Worm (Caenorhabditis elegans) whole organism, L2 larva: ENCODE measurements around the gene F20D6.2.

Experiments used
- C34F6.9 ChIP-seq: fragments of 150-350 bp; optimal IDR thresholded peaks from 2 replicates; lab custom pipeline; 2014; ENCODE audit warnings: missing biosample characterization, missing genetic modification characterization
- F13H6.1 ChIP-seq: sonication (generic microtip); optimal IDR thresholded peaks from 2 replicates; lab custom pipeline; 2016; ENCODE audit warnings: missing genetic modification characterization, missing compliant biosample characterization
- R02D3.7 ChIP-seq: fragments of 150-350 bp; optimal IDR thresholded peaks from 2 replicates; lab custom pipeline; 2014; ENCODE audit warnings: missing biosample characterization, missing genetic modification characterization
- Y55F3AM.14 ChIP-seq: fragments of 200-800 bp; sonication (Bioruptor generic); optimal IDR thresholded peaks from 2 replicates; lab custom pipeline; 2018; ENCODE audit warnings: mild to moderate bottlenecking, missing genetic modification characterization, missing compliant biosample characterization
- ZK546.5 ChIP-seq: sonication (generic microtip); optimal IDR thresholded peaks from 2 replicates; lab custom pipeline; 2017; ENCODE audit warnings: missing biosample characterization, missing genetic modification characterization
- alr-1 ChIP-seq: fragments of 150-350 bp; optimal IDR thresholded peaks from 2 replicates; lab custom pipeline; 2014; ENCODE audit warnings: missing biosample characterization, missing genetic modification characterization
- aly-2 ChIP-seq: fragments of 150-350 bp; optimal IDR thresholded peaks from 2 replicates; lab custom pipeline; 2014; ENCODE audit warnings: missing biosample characterization, missing genetic modification characterization
- ama-1 ChIP-seq: fragments of 150-350 bp; optimal IDR thresholded peaks from 2 replicates; lab custom pipeline; 2018; ENCODE audit warnings: inconsistent platforms
- ceh-16 ChIP-seq: fragments of 150-350 bp; optimal IDR thresholded peaks from 2 replicates; lab custom pipeline; 2014; ENCODE audit warnings: missing biosample characterization, missing genetic modification characterization
- ceh-82 ChIP-seq: fragments of 150-350 bp; optimal IDR thresholded peaks from 2 replicates; lab custom pipeline; 2014; ENCODE audit warnings: missing biosample characterization, missing genetic modification characterization
- crh-2 ChIP-seq: sonication (generic microtip); optimal IDR thresholded peaks from 2 replicates; lab custom pipeline; 2017; ENCODE audit warnings: missing biosample characterization, missing genetic modification characterization
- dmd-4 ChIP-seq: sonication (generic microtip); optimal IDR thresholded peaks from 2 replicates; lab custom pipeline; 2017; ENCODE audit warnings: missing biosample characterization, missing genetic modification characterization
- egl-27 ChIP-seq: sonication (generic microtip); optimal IDR thresholded peaks from 3 replicates; lab custom pipeline; 2017; ENCODE audit warnings: missing biosample characterization, missing genetic modification reagents, missing genetic modification characterization
- elt-1 ChIP-seq: fragments of 150-350 bp; optimal IDR thresholded peaks from 2 replicates; lab custom pipeline; 2014; ENCODE audit warnings: missing biosample characterization, missing genetic modification characterization
- fos-1 ChIP-seq: fragments of 150-350 bp; optimal IDR thresholded peaks from 2 replicates; lab custom pipeline; 2014; ENCODE audit warnings: missing biosample characterization, missing genetic modification characterization
- gmeb-1 ChIP-seq: fragments of 150-350 bp; optimal IDR thresholded peaks from 2 replicates; lab custom pipeline; 2014; ENCODE audit warnings: missing biosample characterization, missing genetic modification characterization
- lin-11 ChIP-seq: fragments of 150-350 bp; sonication (generic microtip); optimal IDR thresholded peaks from 2 replicates; lab custom pipeline; 2014; ENCODE audit warnings: missing biosample characterization, missing genetic modification characterization, inconsistent platforms, mixed read lengths
- lin-39 ChIP-seq: fragments of 150-350 bp; optimal IDR thresholded peaks from 2 replicates; lab custom pipeline; 2014; ENCODE audit warnings: missing biosample characterization, missing genetic modification reagents, missing genetic modification characterization
- lsy-2 ChIP-seq, 2 experiments: fragments of 150-350 bp in 1 of 2; sonication (generic microtip) in 1 of 2; optimal IDR thresholded peaks; 2 replicates each; lab custom pipeline; 2014 to 2017; ENCODE audit warnings: missing biosample characterization in 2 of 2, missing genetic modification characterization in 2 of 2
- mab-5 ChIP-seq: fragments of 150-350 bp; optimal IDR thresholded peaks from 2 replicates; lab custom pipeline; 2014; ENCODE audit warnings: missing biosample characterization, missing genetic modification characterization
- mdl-1 ChIP-seq, 2 experiments: fragments of 150-350 bp in 1 of 2; sonication (generic microtip) in 1 of 2; optimal IDR thresholded peaks; 2 replicates each; lab custom pipeline; 2017; ENCODE audit warnings: missing biosample characterization in 2 of 2, missing genetic modification characterization in 2 of 2
- nhr-10 ChIP-seq: sonication (generic microtip); optimal IDR thresholded peaks from 2 replicates; lab custom pipeline; 2017; ENCODE audit warnings: missing biosample characterization, missing genetic modification characterization
- nhr-12 ChIP-seq: fragments of 150-350 bp; optimal IDR thresholded peaks from 2 replicates; lab custom pipeline; 2014; ENCODE audit warnings: missing biosample characterization, missing genetic modification characterization
- nhr-129 ChIP-seq: fragments of 150-350 bp; optimal IDR thresholded peaks from 2 replicates; lab custom pipeline; 2014; ENCODE audit warnings: missing biosample characterization, missing genetic modification characterization
- nhr-21 ChIP-seq: fragments of 150-350 bp; optimal IDR thresholded peaks from 2 replicates; lab custom pipeline; 2014; ENCODE audit warnings: missing biosample characterization, missing genetic modification characterization
- nhr-237 ChIP-seq: fragments of 150-350 bp; optimal IDR thresholded peaks from 2 replicates; lab custom pipeline; 2014; ENCODE audit warnings: missing biosample characterization, missing genetic modification characterization
- nhr-25 ChIP-seq: fragments of 150-350 bp; sonication (generic microtip); optimal IDR thresholded peaks from 3 replicates; lab custom pipeline; 2014; ENCODE audit warnings: missing biosample characterization, missing genetic modification characterization
- nhr-6 ChIP-seq: fragments of 150-350 bp; optimal IDR thresholded peaks from 2 replicates; lab custom pipeline; 2014; ENCODE audit warnings: missing biosample characterization, missing genetic modification characterization
- peb-1 ChIP-seq: fragments of 150-350 bp; optimal IDR thresholded peaks from 2 replicates; lab custom pipeline; 2014; ENCODE audit warnings: missing biosample characterization, missing genetic modification characterization
- skn-1 ChIP-seq: sonication (generic microtip); optimal IDR thresholded peaks from 2 replicates; lab custom pipeline; 2017; ENCODE audit warnings: missing biosample characterization, missing genetic modification characterization
- sma-3 ChIP-seq: sonication (generic microtip); optimal IDR thresholded peaks from 2 replicates; lab custom pipeline; 2016; ENCODE audit warnings: missing genetic modification reagents, missing genetic modification characterization, missing compliant biosample characterization
- sma-9 ChIP-seq, 2 experiments: fragments of 150-350 bp in 1 of 2; sonication (generic microtip) in 1 of 2; optimal IDR thresholded peaks; 2 replicates each; lab custom pipeline; 2014 to 2016; ENCODE audit warnings: missing genetic modification characterization in 2 of 2, mild to moderate bottlenecking in 1 of 2, missing biosample characterization in 1 of 2, missing compliant biosample characterization in 1 of 2, missing genetic modification reagents in 1 of 2, moderate library complexity in 1 of 2
- snpc-4 ChIP-seq: fragments of 150-350 bp; optimal IDR thresholded peaks from 2 replicates; lab custom pipeline; 2014; ENCODE audit warnings: missing biosample characterization, missing genetic modification characterization
- unc-39 ChIP-seq: fragments of 150-350 bp; optimal IDR thresholded peaks from 2 replicates; lab custom pipeline; 2014; ENCODE audit warnings: missing biosample characterization, missing genetic modification characterization
- unc-55 ChIP-seq: fragments of 150-350 bp; sonication (generic microtip); optimal IDR thresholded peaks from 3 replicates; lab custom pipeline; 2014; ENCODE audit warnings: missing biosample characterization, missing genetic modification reagents, missing genetic modification characterization
- unc-62 ChIP-seq: fragments of 150-350 bp; optimal IDR thresholded peaks from 2 replicates; lab custom pipeline; 2014; ENCODE audit warnings: missing biosample characterization, missing genetic modification reagents, missing genetic modification characterization
- ztf-11 ChIP-seq: sonication (generic microtip); optimal IDR thresholded peaks from 2 replicates; lab custom pipeline; 2017; ENCODE audit warnings: missing biosample characterization, missing genetic modification characterization
- ztf-4 ChIP-seq: fragments of 150-350 bp; optimal IDR thresholded peaks from 2 replicates; lab custom pipeline; 2014; ENCODE audit warnings: missing biosample characterization, missing genetic modification characterization

F20D6.2 gene

DNA sequence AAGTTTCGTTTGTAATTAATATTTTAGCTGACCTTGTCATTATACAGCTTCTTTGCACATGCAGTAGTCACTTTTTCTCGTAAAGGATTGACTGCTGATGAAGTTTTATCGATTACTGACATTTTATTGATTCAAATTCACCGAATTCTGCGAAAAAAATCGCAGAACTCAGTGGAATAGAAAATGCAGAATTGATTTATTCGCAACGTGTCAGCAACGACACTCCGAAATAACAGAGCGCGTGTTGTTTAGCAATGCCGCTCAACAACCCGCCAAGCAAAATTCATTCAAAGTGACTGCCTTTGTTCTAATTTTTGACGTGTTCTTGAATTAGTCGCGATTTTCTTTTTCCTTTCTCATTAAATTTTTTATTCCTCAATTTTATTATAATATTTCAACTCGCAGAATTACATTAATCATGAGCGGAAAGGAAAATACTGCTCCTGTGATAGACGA is 35.3 kb downstream of the F20D6.2 start, which contains the start of the genes cogc-6 and air-1 (continued):
- TF ChIP-seq lin-39 (tag; lab: Kevin White, UChicago) (no peak), elt-1 (no peak), ztf-11 (tag; lab: Kevin White, UChicago) (no peak), skn-1 (tag; lab: Kevin White, UChicago) (no peak), mab-5 (tag; lab: Kevin White, UChicago) (no peak), R02D3.7 (no peak), ztf-4 (tag; lab: Kevin White, UChicago) (no peak), ZK546.5 (no peak), crh-2 (tag; lab: Kevin White, UChicago) (peak; percentile 88), unc-39 (tag; lab: Kevin White, UChicago) (no peak), nhr-21 (no peak), sma-9 (GFP tag; optimal IDR thresholded peaks at IDR 0.05; lab: Kevin White, UChicago) (no peak), sma-9 (tag; optimal IDR thresholded peaks at IDR 0.05; lab: Kevin White, UChicago) (no peak), gmeb-1 (tag; lab: Kevin White, UChicago) (peak; percentile 53), ama-1 (no peak), aly-2 (tag; lab: Kevin White, UChicago) (no peak), C34F6.9 (tag; lab: Kevin White, UChicago) (peak; percentile 48), ceh-82 (tag; lab: Kevin White, UChicago) (no peak), unc-62 (GFP tag; lab: Kevin White, UChicago) (no peak), sma-3 (no peak), dmd-4 (tag; lab: Kevin White, UChicago) (no peak)

DNA sequence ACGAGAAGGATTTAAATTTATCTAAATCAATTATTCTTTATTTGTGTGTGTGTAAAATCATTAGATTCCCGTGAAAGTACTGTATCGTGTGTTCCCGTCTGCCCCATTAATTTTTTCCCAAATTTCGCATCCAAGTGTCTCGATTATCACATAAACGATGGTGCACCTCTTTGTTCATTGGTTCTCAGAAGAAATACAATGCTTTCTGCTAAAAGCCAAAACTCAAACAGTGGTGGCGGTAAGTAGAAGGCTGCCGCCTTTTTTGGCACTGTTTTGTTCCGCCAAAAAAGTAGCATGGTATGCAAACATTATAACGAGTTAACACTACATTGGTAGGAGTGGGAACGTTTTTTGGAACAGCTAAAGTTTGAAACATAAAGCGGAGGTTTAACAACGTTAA is 37.6 kb downstream of the F20D6.2 start:
- no peak for TF ChIP-seq dmd-4 (tag; lab: Kevin White, UChicago)
- no peak for TF ChIP-seq crh-2 (tag; lab: Kevin White, UChicago)
- no peak for TF ChIP-seq gmeb-1 (tag; lab: Kevin White, UChicago)
- no peak for TF ChIP-seq snpc-4 (tag; lab: Kevin White, UChicago)
- TF ChIP-seq F13H6.1 (tag; lab: Kevin White, UChicago), result no peak
- no peak for TF ChIP-seq nhr-6 (tag; lab: Kevin White, UChicago)
- no peak for TF ChIP-seq fos-1 (tag; lab: Kevin White, UChicago)
- TF ChIP-seq Y55F3AM.14 (GFP tag; lab: Kevin White, UChicago), result no peak

DNA sequence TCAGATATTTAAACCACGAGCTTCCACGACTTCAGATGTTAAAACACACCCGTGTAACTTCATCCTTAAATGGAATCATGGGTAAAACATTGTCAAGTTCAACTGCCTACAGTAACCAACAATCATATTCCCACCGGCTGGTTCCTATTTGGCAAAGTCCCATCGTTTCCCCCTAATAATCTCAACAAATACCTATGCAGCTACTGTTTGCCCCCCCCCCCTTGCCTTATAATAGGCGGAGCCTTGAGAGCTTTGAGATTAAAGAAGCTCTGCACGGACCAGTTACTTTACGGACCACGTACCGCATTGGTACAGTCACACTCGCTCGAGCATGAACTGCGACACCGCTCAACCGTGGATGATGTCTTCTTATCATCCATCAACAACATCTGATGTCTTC is 38.8 kb downstream of the F20D6.2 start, which contains the start of gene pax-1:
Gene pax-1 (plus strand): TSS at position 301 of the 400 bp plus-strand sequence.
- TF ChIP-seq alr-1 (tag; lab: Kevin White, UChicago), result no peak
- no peak for TF ChIP-seq ceh-16 (tag; lab: Kevin White, UChicago)
- no peak for TF ChIP-seq fos-1 (tag; lab: Kevin White, UChicago)

DNA sequence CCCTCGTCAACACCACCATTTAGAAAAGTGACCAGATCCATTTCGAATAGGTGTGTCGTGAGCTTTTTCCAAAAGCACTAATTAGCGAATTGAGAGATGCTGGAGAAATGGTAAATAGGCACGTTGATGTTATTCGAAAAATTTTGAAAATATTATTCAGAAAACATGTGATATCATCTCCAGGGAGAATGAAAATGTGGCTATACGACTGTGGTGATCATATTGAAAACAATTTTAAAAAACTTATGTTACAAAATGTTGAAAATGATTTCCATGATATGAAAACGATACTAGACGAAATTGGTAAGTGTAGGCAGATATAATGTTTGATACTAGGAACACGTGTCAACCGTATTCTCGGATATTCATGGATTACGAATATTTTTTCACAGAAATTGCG is 41.0 kb downstream of the F20D6.2 start, which contains the start of gene K07C11.10:
Gene K07C11.10 (minus strand): TSS at position 101 of the 400 bp plus-strand sequence.
- TF ChIP-seq snpc-4 (tag; lab: Kevin White, UChicago), result no peak
- TF ChIP-seq nhr-12, result no peak
- TF ChIP-seq peb-1 (tag; lab: Kevin White, UChicago), result no peak
- no peak for TF ChIP-seq ztf-4 (tag; lab: Kevin White, UChicago)
- TF ChIP-seq nhr-237 (tag; lab: Kevin White, UChicago), result no peak
- no peak for TF ChIP-seq mdl-1 (tag; optimal IDR thresholded peaks at IDR 0.05; lab: Kevin White, UChicago)
- no peak for TF ChIP-seq F13H6.1 (tag; lab: Kevin White, UChicago)
- no peak for TF ChIP-seq nhr-10 (tag; lab: Kevin White, UChicago)
- TF ChIP-seq lin-11 (tag; lab: Kevin White, UChicago), result no peak
- TF ChIP-seq ama-1, result no peak
- TF ChIP-seq nhr-129 (tag; lab: Kevin White, UChicago), result no peak
- no peak for TF ChIP-seq dmd-4 (tag; lab: Kevin White, UChicago)
- TF ChIP-seq lsy-2 (tag; optimal IDR thresholded peaks at IDR 0.05; lab: Kevin White, UChicago), result no peak
- TF ChIP-seq ZK546.5, result no peak
- TF ChIP-seq egl-27 (tag; lab: Kevin White, UChicago), result no peak
- TF ChIP-seq Y55F3AM.14 (GFP tag; lab: Kevin White, UChicago), result no peak
- TF ChIP-seq nhr-25 (tag; lab: Kevin White, UChicago), result no peak
- no peak for TF ChIP-seq unc-55 (GFP tag; lab: Kevin White, UChicago)
